Worm (Caenorhabditis elegans) whole organism, young adult: ENCODE measurements around the gene spr-3.

ENCODE experiments used
- C17E4.6 ChIP-seq: fragments of 200-800 bp; sonication (Bioruptor generic); IDR thresholded peaks from 2 replicates; pipeline ENCODE4 v1.3.6; 2022; ENCODE audit warnings: missing genetic modification reagents, missing genetic modification characterization, missing compliant biosample characterization
- ceh-79 ChIP-seq: sonication (generic microtip); optimal IDR thresholded peaks from 2 replicates; lab custom pipeline; 2017; ENCODE audit warnings: mild to moderate bottlenecking, missing genetic modification characterization, missing compliant biosample characterization
- dox-1 ChIP-seq: fragments of 200-800 bp; sonication (Bioruptor generic); IDR thresholded peaks from 2 replicates; pipeline ENCODE4 v1.3.6; 2022; ENCODE audit warnings: missing genetic modification reagents, missing genetic modification characterization, missing compliant biosample characterization
- dpff-1 ChIP-seq: sonication (generic microtip); optimal IDR thresholded peaks from 2 replicates; lab custom pipeline; 2017; ENCODE audit warnings: mild to moderate bottlenecking, missing genetic modification characterization, missing compliant biosample characterization
- hrde-1 ChIP-seq: sonication (generic microtip); optimal IDR thresholded peaks from 2 replicates; lab custom pipeline; 2016; ENCODE audit warnings: missing genetic modification characterization, mild to moderate bottlenecking, missing compliant biosample characterization, moderate library complexity, missing genotype, missing genetic modification reagents, borderline replicate concordance
- hsf-1 ChIP-seq: fragments of 200-800 bp; sonication (Bioruptor generic); IDR thresholded peaks from 2 replicates; pipeline ENCODE4 v1.3.6; 2022; ENCODE audit warnings: missing genetic modification reagents, missing genetic modification characterization, missing compliant biosample characterization
- rpc-1 ChIP-seq, 2 experiments: fragments of 150-350 bp in 1 of 2; sonication (generic microtip) in 1 of 2; optimal IDR thresholded peaks; 2 replicates each; lab custom pipeline; 2014 to 2018; ENCODE audit warnings: missing biosample characterization in 1 of 2, missing genetic modification characterization in 1 of 2, missing genetic modification reagents in 1 of 2, missing genotype in 1 of 2
- sdz-38 ChIP-seq: sonication (generic microtip); optimal IDR thresholded peaks from 2 replicates; lab custom pipeline; 2016; ENCODE audit warnings: missing genotype, missing genetic modification characterization, missing compliant biosample characterization
- sea-2 ChIP-seq: fragments of 200-800 bp; sonication (Bioruptor generic); IDR thresholded peaks from 2 replicates; pipeline ENCODE4 v1.3.6; 2022; ENCODE audit warnings: missing genetic modification characterization, missing compliant biosample characterization
- snpc-4 ChIP-seq, 5 experiments: fragments of 150-350 bp in 1 of 5; sonication (generic microtip) in 4 of 5; optimal IDR thresholded peaks; 2 replicates each; lab custom pipeline; 2014 to 2018; ENCODE audit warnings: missing genetic modification characterization in 5 of 5, missing biosample characterization in 3 of 5, antibody characterized with exemption in 2 of 5, mild to moderate bottlenecking in 2 of 5, missing compliant biosample characterization in 2 of 5, missing genotype in 2 of 5, moderate library complexity in 2 of 5, missing genetic modification reagents in 1 of 5
- somi-1 ChIP-seq: fragments of 200-800 bp; sonication (Bioruptor generic); optimal IDR thresholded peaks from 2 replicates; lab custom pipeline; 2018; ENCODE audit warnings: mild to moderate bottlenecking, missing genetic modification characterization, missing compliant biosample characterization

ce11 chrX:4503259-4503658, 10.6 kb upstream of the spr-3 start:
- TF ChIP-seq hrde-1 (tag; lab: Kevin White, UChicago) (no peak), sea-2 (GFP tag; lab: Robert Waterston, UW) (no peak), hsf-1 (GFP tag; lab: Robert Waterston, UW) (no peak), somi-1 (GFP tag; lab: Kevin White, UChicago) (no peak), C17E4.6 (GFP tag; lab: Robert Waterston, UW) (no peak), dpff-1 (no peak), sdz-38 (tag; lab: Kevin White, UChicago) (no peak), snpc-4 (GFP tag; optimal IDR thresholded peaks at IDR 0.05; lab: Kevin White, UChicago) (no peak), snpc-4 (tag; optimal IDR thresholded peaks at IDR 0.05; lab: Kevin White, UChicago) (no peak), rpc-1 (optimal IDR thresholded peaks at IDR 0.05; lab: Kevin White, UChicago) (no peak), rpc-1 (tag; optimal IDR thresholded peaks at IDR 0.05; lab: Kevin White, UChicago) (no peak), ceh-79 (tag; lab: Kevin White, UChicago) (no peak), dox-1 (no peak)
